Worm (Caenorhabditis elegans): ENCODE results near the gene T09A5.5.

ce11 chrII:7845571-7846236 lies 7.9 kb downstream of the T09A5.5 start, which contains the start of gene T09A5.4:
- TF ChIP-seq dao-5 (tag; optimal IDR thresholded peaks at IDR 0.05), result no peak
- TF ChIP-seq him-1 (tag; optimal IDR thresholded peaks at IDR 0.05), result no peak
- no peak for TF ChIP-seq W03F9.2 (tag; optimal IDR thresholded peaks at IDR 0.05)

Data from whole organism, L4/young adult.